Fruit fly (Drosophila melanogaster) whole organism, embryonic: ENCODE data around the gene form3.

Source experiments
- Antp ChIP-seq: fragments of 200-800 bp; sonication (Bioruptor generic); optimal IDR thresholded peaks from 3 replicates; lab custom pipeline; 2016; ENCODE audit warnings: missing biosample characterization, missing genetic modification characterization
- B-H2 ChIP-seq: fragments of 200-800 bp; sonication (Bioruptor generic); optimal IDR thresholded peaks from 2 replicates; lab custom pipeline; 2018; ENCODE audit warnings: missing biosample characterization, mild to moderate bottlenecking, missing genetic modification characterization
- Blimp-1 ChIP-seq: fragments of 200-800 bp; sonication (Bioruptor generic); optimal IDR thresholded peaks from 3 replicates; lab custom pipeline; 2018; ENCODE audit warnings: missing biosample characterization, missing genetic modification characterization, mild to moderate bottlenecking, moderate library complexity, missing genetic modification reagents
- CG10959 ChIP-seq: fragments of 200-800 bp; sonication (Bioruptor generic); IDR thresholded peaks from 2 replicates; pipeline ENCODE4 v1.3.6; 2022; ENCODE audit warnings: missing biosample characterization, missing genetic modification characterization
- CG11456 ChIP-seq: fragments of 200-800 bp; sonication (Bioruptor generic); IDR thresholded peaks from 3 replicates; pipeline ENCODE4 v1.3.6; 2022; ENCODE audit warnings: missing biosample characterization, missing genetic modification characterization
- CG13424 ChIP-seq: fragments of 200-800 bp; sonication (Bioruptor generic); optimal IDR thresholded peaks from 2 replicates; lab custom pipeline; 2019; ENCODE audit warnings: missing biosample characterization, mild to moderate bottlenecking, missing genetic modification characterization, moderate library complexity
- CG14710 ChIP-seq: fragments of 200-800 bp; sonication (Bioruptor generic); optimal IDR thresholded peaks from 3 replicates; lab custom pipeline; 2019; ENCODE audit warnings: missing biosample characterization, mild to moderate bottlenecking, missing genetic modification characterization, moderate library complexity
- CG14965 ChIP-seq: fragments of 200-800 bp; sonication (Bioruptor generic); optimal IDR thresholded peaks from 2 replicates; lab custom pipeline; 2016; ENCODE audit warnings: missing biosample characterization, missing genetic modification characterization, borderline replicate concordance
- CG15269 ChIP-seq: fragments of 200-800 bp; sonication (Bioruptor generic); optimal IDR thresholded peaks from 2 replicates; lab custom pipeline; 2018; ENCODE audit warnings: missing biosample characterization, mild to moderate bottlenecking, missing genetic modification characterization, moderate library complexity
- CG1603 ChIP-seq: fragments of 200-800 bp; sonication (Bioruptor generic); optimal IDR thresholded peaks from 2 replicates; lab custom pipeline; 2019; ENCODE audit warnings: missing biosample characterization, mild to moderate bottlenecking, missing genetic modification characterization, moderate library complexity
- CG17361 ChIP-seq: fragments of 200-800 bp; sonication (Bioruptor generic); IDR thresholded peaks from 3 replicates; pipeline ENCODE4 v1.3.6; 2022; ENCODE audit warnings: missing biosample characterization, missing genetic modification characterization
- CG2678 ChIP-seq: fragments of 200-800 bp; sonication (Bioruptor generic); optimal IDR thresholded peaks from 3 replicates; lab custom pipeline; 2019; ENCODE audit warnings: missing biosample characterization, mild to moderate bottlenecking, missing genetic modification characterization, moderate library complexity
- CG2889 ChIP-seq: fragments of 200-800 bp; sonication (Bioruptor generic); IDR thresholded peaks from 3 replicates; pipeline ENCODE4 v1.3.6; 2022; ENCODE audit warnings: missing biosample characterization, missing genetic modification characterization
- CG3065 ChIP-seq: fragments of 200-800 bp; sonication (Bioruptor generic); optimal IDR thresholded peaks from 2 replicates; lab custom pipeline; 2016; ENCODE audit warnings: missing biosample characterization, missing genetic modification characterization
- CG31388 ChIP-seq: fragments of 200-800 bp; sonication (Bioruptor generic); optimal IDR thresholded peaks from 2 replicates; lab custom pipeline; 2016; ENCODE audit warnings: missing biosample characterization, missing genetic modification characterization
- CG32532 ChIP-seq: fragments of 200-800 bp; sonication (Bioruptor generic); IDR thresholded peaks from 2 replicates; pipeline ENCODE4 v1.3.6; 2022; ENCODE audit warnings: missing biosample characterization, missing genetic modification characterization
- CG42726 ChIP-seq: fragments of 200-800 bp; sonication (Bioruptor generic); IDR thresholded peaks from 2 replicates; pipeline ENCODE4 v1.3.6; 2022; ENCODE audit warnings: missing biosample characterization, missing genetic modification characterization; ENCODE audit not compliant: partially characterized antibody
- CG4282 ChIP-seq: fragments of 200-800 bp; sonication (Bioruptor generic); optimal IDR thresholded peaks from 2 replicates; lab custom pipeline; 2016; ENCODE audit warnings: missing biosample characterization, missing genetic modification characterization
- CG5180 ChIP-seq: fragments of 200-800 bp; sonication (Bioruptor generic); optimal IDR thresholded peaks from 3 replicates; lab custom pipeline; 2017; ENCODE audit warnings: missing biosample characterization, missing genetic modification characterization, mild to moderate bottlenecking, moderate library complexity, missing genetic modification reagents
- CG6765 ChIP-seq: fragments of 200-800 bp; sonication (Bioruptor generic); optimal IDR thresholded peaks from 3 replicates; lab custom pipeline; 2017; ENCODE audit warnings: missing biosample characterization, mild to moderate bottlenecking, missing genetic modification characterization
- CG6791 ChIP-seq: fragments of 200-800 bp; sonication (Bioruptor generic); IDR thresholded peaks from 3 replicates; pipeline ENCODE4 v1.3.6; 2022; ENCODE audit warnings: missing biosample characterization, missing genetic modification characterization; ENCODE audit not compliant: partially characterized antibody
- CG8924 ChIP-seq: fragments of 200-800 bp; optimal IDR thresholded peaks from 3 replicates; lab custom pipeline; 2019; ENCODE audit warnings: missing biosample characterization, mild to moderate bottlenecking, missing genetic modification characterization, moderate library complexity
- CG9727 ChIP-seq: fragments of 200-800 bp; sonication (Bioruptor generic); optimal IDR thresholded peaks from 3 replicates; lab custom pipeline; 2017; ENCODE audit warnings: missing biosample characterization, mild to moderate bottlenecking, missing genetic modification characterization
- CrebB ChIP-seq: fragments of 200-800 bp; sonication (Bioruptor generic); optimal IDR thresholded peaks from 3 replicates; lab custom pipeline; 2018; ENCODE audit warnings: missing biosample characterization, mild to moderate bottlenecking, missing genetic modification characterization
- D ChIP-seq, 2 experiments: fragments of 200-800 bp in 1 of 2; fragments of >200 bp in 1 of 2; sonication (Bioruptor generic) in 1 of 2; optimal IDR thresholded peaks; 2 replicates in 1 of 2; 3 replicates in 1 of 2; lab custom pipeline; 2017; ENCODE audit warnings: mild to moderate bottlenecking in 1 of 2, missing biosample characterization in 1 of 2, missing genetic modification characterization in 1 of 2, missing genetic modification reagents in 1 of 2
- Hr51 ChIP-seq, 2 experiments: fragments of 200-800 bp; sonication (Bioruptor generic); optimal IDR thresholded peaks; 2 replicates in 1 of 2; 3 replicates in 1 of 2; lab custom pipeline; 2016 to 2018; ENCODE audit warnings: missing biosample characterization in 2 of 2, missing genetic modification characterization in 2 of 2, mild to moderate bottlenecking in 1 of 2, moderate library complexity in 1 of 2
- NfI ChIP-seq: fragments of 200-800 bp; sonication (Bioruptor generic); optimal IDR thresholded peaks from 3 replicates; lab custom pipeline; 2018; ENCODE audit warnings: missing biosample characterization, mild to moderate bottlenecking, missing genetic modification characterization, moderate library complexity
- Oaz ChIP-seq: fragments of 200-800 bp; sonication (Bioruptor generic); IDR thresholded peaks from 2 replicates; pipeline ENCODE4 v1.3.6; 2022; ENCODE audit warnings: missing biosample characterization, missing genetic modification characterization
- PHDP ChIP-seq: fragments of 200-800 bp; sonication (Bioruptor generic); optimal IDR thresholded peaks from 3 replicates; lab custom pipeline; 2018; ENCODE audit warnings: missing biosample characterization, mild to moderate bottlenecking, missing genetic modification characterization, moderate library complexity
- Spps ChIP-seq: fragments of 200-800 bp; sonication (Bioruptor generic); optimal IDR thresholded peaks from 2 replicates; lab custom pipeline; 2018; ENCODE audit warnings: missing biosample characterization, mild to moderate bottlenecking, missing genetic modification characterization
- Ssrp ChIP-seq: fragments of 200-800 bp; sonication (Bioruptor generic); optimal IDR thresholded peaks from 2 replicates; lab custom pipeline; 2018; ENCODE audit warnings: missing biosample characterization, mild to moderate bottlenecking, missing genetic modification characterization, moderate library complexity
- ac ChIP-seq: fragments of 200-800 bp; sonication (Bioruptor generic); optimal IDR thresholded peaks from 3 replicates; lab custom pipeline; 2017; ENCODE audit warnings: missing biosample characterization, mild to moderate bottlenecking, missing genetic modification characterization
- ase ChIP-seq: fragments of 200-800 bp; sonication (Bioruptor generic); IDR thresholded peaks from 3 replicates; pipeline ENCODE4 v1.3.6; 2022; ENCODE audit warnings: missing biosample characterization, missing genetic modification characterization
- bigmax ChIP-seq: fragments of 200-800 bp; sonication (Bioruptor generic); optimal IDR thresholded peaks from 2 replicates; lab custom pipeline; 2018; ENCODE audit warnings: missing biosample characterization, mild to moderate bottlenecking, missing genetic modification characterization
- corto ChIP-seq: fragments of 200-800 bp; sonication (Bioruptor generic); optimal IDR thresholded peaks from 2 replicates; lab custom pipeline; 2016; ENCODE audit warnings: missing biosample characterization, mild to moderate bottlenecking, missing genetic modification characterization, moderate library complexity
- crc ChIP-seq: fragments of 200-800 bp; sonication (Bioruptor generic); optimal IDR thresholded peaks from 2 replicates; lab custom pipeline; 2016; ENCODE audit warnings: missing biosample characterization, missing genetic modification characterization
- emc ChIP-seq: fragments of 200-800 bp; sonication (Bioruptor generic); optimal IDR thresholded peaks from 2 replicates; lab custom pipeline; 2016; ENCODE audit warnings: missing biosample characterization, missing genetic modification characterization
- gem ChIP-seq: fragments of 200-800 bp; sonication (Bioruptor generic); optimal IDR thresholded peaks from 2 replicates; lab custom pipeline; 2019; ENCODE audit warnings: missing biosample characterization, mild to moderate bottlenecking, missing genetic modification characterization, moderate library complexity
- h ChIP-seq: fragments of >200 bp; optimal IDR thresholded peaks from 2 replicates; lab custom pipeline; 2017
- hkb ChIP-seq, 2 experiments: fragments of 200-800 bp in 1 of 2; fragments of >200 bp in 1 of 2; sonication (Bioruptor generic) in 1 of 2; IDR thresholded peaks in 1 of 2; optimal IDR thresholded peaks in 1 of 2; 2 replicates each; pipeline versions ENCODE4 v1.3.6 to Lab custom; 2017 to 2022; ENCODE audit warnings: missing biosample characterization in 1 of 2, missing genetic modification characterization in 1 of 2
- ind ChIP-seq: fragments of 200-800 bp; sonication (Bioruptor generic); optimal IDR thresholded peaks from 3 replicates; lab custom pipeline; 2016; ENCODE audit warnings: missing biosample characterization, missing genetic modification characterization
- klu ChIP-seq: fragments of 200-800 bp; sonication (Bioruptor generic); IDR thresholded peaks from 2 replicates; pipeline ENCODE4 v1.3.6; 2022; ENCODE audit warnings: missing biosample characterization, missing genetic modification characterization
- luna ChIP-seq: fragments of 200-800 bp; sonication (Bioruptor generic); optimal IDR thresholded peaks from 2 replicates; lab custom pipeline; 2016; ENCODE audit warnings: missing biosample characterization, missing genetic modification characterization
- pan ChIP-seq, 4 experiments: fragments of >200 bp in 3 of 4; fragments of 200-800 bp in 1 of 4; sonication (Bioruptor generic) in 1 of 4; optimal IDR thresholded peaks in 3 of 4; IDR thresholded peaks in 1 of 4; 2 replicates each; pipeline versions ENCODE4 v1.3.6 to Lab custom; 2017 to 2022; ENCODE audit warnings: missing biosample characterization in 2 of 4, missing genetic modification characterization in 2 of 4, mixed read lengths in 1 of 4
- peb ChIP-seq: fragments of 200-800 bp; sonication (Bioruptor generic); IDR thresholded peaks from 2 replicates; pipeline ENCODE4 v1.3.6; 2022; ENCODE audit warnings: missing biosample characterization, missing genetic modification characterization
- pfk ChIP-seq: fragments of 200-800 bp; sonication (Bioruptor generic); optimal IDR thresholded peaks from 2 replicates; lab custom pipeline; 2018; ENCODE audit warnings: missing biosample characterization, mild to moderate bottlenecking, missing genetic modification characterization, moderate library complexity
- phol ChIP-seq: fragments of 200-800 bp; sonication (Bioruptor generic); optimal IDR thresholded peaks from 3 replicates; lab custom pipeline; 2018; ENCODE audit warnings: missing biosample characterization, mild to moderate bottlenecking, missing genetic modification characterization, moderate library complexity
- sd ChIP-seq: fragments of 200-800 bp; sonication (Bioruptor generic); optimal IDR thresholded peaks from 3 replicates; lab custom pipeline; 2018; ENCODE audit warnings: missing biosample characterization, mild to moderate bottlenecking, missing genetic modification characterization, moderate library complexity
- sob ChIP-seq: fragments of 200-800 bp; sonication (Bioruptor generic); IDR thresholded peaks from 2 replicates; pipeline ENCODE4 v1.3.6; 2022; ENCODE audit warnings: missing biosample characterization, missing genetic modification characterization

form3 gene

dm6 chr3L:7105693-7106092 lies 11.1 kb downstream of the form3 start (continued):
- TF ChIP-seq bigmax (GFP tag; lab: Kevin White, UChicago) (no peak), CG6765 (no peak), CG11456 (GFP tag; lab: Robert Waterston, UW) (no peak), klu (GFP tag; lab: Robert Waterston, UW) (no peak), Blimp-1 (peak; percentile 42), CG17361 (GFP tag; lab: Robert Waterston, UW) (0 out of 3 replicates have a peak, but pooled peaks have one; percentile 32), B-H2 (GFP tag; lab: Kevin White, UChicago) (no peak), CG2889 (GFP tag; lab: Robert Waterston, UW) (no peak), CG31388 (no peak), CG1603 (tag; lab: Kevin White, UChicago) (peak; percentile 46), corto (GFP tag; lab: Kevin White, UChicago) (no peak), CG13424 (tag; lab: Kevin White, UChicago) (peak; percentile 12), ind (GFP tag; lab: Kevin White, UChicago) (peak; percentile 13), Spps (tag; lab: Kevin White, UChicago) (no peak), pfk (GFP tag; lab: Kevin White, UChicago) (no peak), Ssrp (tag; lab: Kevin White, UChicago) (no peak), hkb (optimal IDR thresholded peaks at IDR 0.05; lab: Kevin White, UChicago) (no peak), hkb (GFP tag; IDR thresholded peaks at IDR 0.05; lab: Robert Waterston, UW) (peak; percentile 31; the same call in 1 of the 2 replicates), CG4282 (GFP tag; lab: Kevin White, UChicago) (no peak), pan (optimal IDR thresholded peaks at IDR 0.05; lab: Kevin White, UChicago) (no peak), pan (GFP tag; optimal IDR thresholded peaks at IDR 0.05 in 1 of 2, IDR thresholded peaks at IDR 0.05 in 1 of 2) (peak in 1 of 2 experiments; percentile 50), phol (peak; percentile 26), peb (GFP tag; lab: Robert Waterston, UW) (no peak), crc (GFP tag; lab: Kevin White, UChicago) (no peak), PHDP (tag; lab: Kevin White, UChicago) (no peak), CG14965 (GFP tag; lab: Kevin White, UChicago) (no peak), Hr51 (GFP tag; optimal IDR thresholded peaks at IDR 0.05; lab: Kevin White, UChicago) (peak in 1 of 2 experiments; percentile 47), CG15269 (tag; lab: Kevin White, UChicago) (peak; percentile 21), sd (tag; lab: Kevin White, UChicago) (no peak), ac (GFP tag; lab: Kevin White, UChicago) (no peak), CG2678 (tag; lab: Kevin White, UChicago) (peak; percentile 47), CG6791 (no peak), CrebB (tag; lab: Kevin White, UChicago) (no peak), luna (no peak), h (lab: Kevin White, UChicago) (no peak), sob (no peak), CG14710 (tag; lab: Kevin White, UChicago) (peak; percentile 3), CG3065 (GFP tag; lab: Kevin White, UChicago) (no peak), ase (GFP tag; lab: Robert Waterston, UW) (no peak), CG42726 (no peak), D (optimal IDR thresholded peaks at IDR 0.05; lab: Kevin White, UChicago) (no peak), D (GFP tag; optimal IDR thresholded peaks at IDR 0.05; lab: Kevin White, UChicago) (peak; percentile 12), CG8924 (tag; lab: Kevin White, UChicago) (no peak), Oaz (GFP tag; lab: Robert Waterston, UW) (no peak), Antp (GFP tag; lab: Kevin White, UChicago) (peak; percentile 12), CG5180 (GFP tag; lab: Kevin White, UChicago) (no peak), NfI (GFP tag; lab: Kevin White, UChicago) (no peak), gem (tag; lab: Kevin White, UChicago) (peak; percentile 45), emc (GFP tag; lab: Kevin White, UChicago) (no peak), CG10959 (no peak), CG32532 (GFP tag; lab: Robert Waterston, UW) (no peak), CG9727 (GFP tag; lab: Kevin White, UChicago) (no peak)
